Fruit fly (Drosophila melanogaster) whole organism, embryonic: ENCODE measurements around the gene CG5541.

Experiments used
- Atf3 ChIP-seq: fragments of 200-800 bp; sonication (Bioruptor generic); optimal IDR thresholded peaks from 3 replicates; lab custom pipeline; 2016; ENCODE audit warnings: missing biosample characterization, missing genetic modification characterization
- CG1024 ChIP-seq: fragments of 200-800 bp; sonication (Bioruptor generic); IDR thresholded peaks from 2 replicates; pipeline ENCODE4 v1.3.6; 2022; ENCODE audit warnings: missing biosample characterization, missing genetic modification characterization
- CG11696 ChIP-seq: fragments of 200-800 bp; sonication (Bioruptor generic); IDR thresholded peaks from 2 replicates; pipeline ENCODE4 v1.3.6; 2022; ENCODE audit warnings: missing biosample characterization, missing genetic modification characterization
- CG13424 ChIP-seq: fragments of 200-800 bp; sonication (Bioruptor generic); optimal IDR thresholded peaks from 2 replicates; lab custom pipeline; 2019; ENCODE audit warnings: missing biosample characterization, mild to moderate bottlenecking, missing genetic modification characterization, moderate library complexity
- CG15696 ChIP-seq: fragments of 200-800 bp; sonication (Bioruptor generic); optimal IDR thresholded peaks from 2 replicates; lab custom pipeline; 2019; ENCODE audit warnings: missing biosample characterization, mild to moderate bottlenecking, missing genetic modification characterization, moderate library complexity
- CG16779 ChIP-seq: fragments of 200-800 bp; sonication (Bioruptor generic); IDR thresholded peaks from 2 replicates; pipeline ENCODE4 v1.3.6; 2022; ENCODE audit warnings: missing biosample characterization, missing genetic modification characterization
- CG18262 ChIP-seq: fragments of 200-800 bp; optimal IDR thresholded peaks from 3 replicates; lab custom pipeline; 2019; ENCODE audit warnings: missing biosample characterization, mild to moderate bottlenecking, missing genetic modification characterization, moderate library complexity
- CG18619 ChIP-seq: fragments of 200-800 bp; sonication (Bioruptor generic); optimal IDR thresholded peaks from 3 replicates; lab custom pipeline; 2017; ENCODE audit warnings: missing biosample characterization, mild to moderate bottlenecking, missing genetic modification characterization
- CG2202 ChIP-seq: fragments of 200-800 bp; sonication (Bioruptor generic); optimal IDR thresholded peaks from 2 replicates; lab custom pipeline; 2018; ENCODE audit warnings: missing biosample characterization, mild to moderate bottlenecking, missing genetic modification characterization
- CG2678 ChIP-seq: fragments of 200-800 bp; sonication (Bioruptor generic); optimal IDR thresholded peaks from 3 replicates; lab custom pipeline; 2019; ENCODE audit warnings: missing biosample characterization, mild to moderate bottlenecking, missing genetic modification characterization, moderate library complexity
- CG2712 ChIP-seq: fragments of 200-800 bp; optimal IDR thresholded peaks from 3 replicates; lab custom pipeline; 2019; ENCODE audit warnings: missing biosample characterization, mild to moderate bottlenecking, missing genetic modification characterization, moderate library complexity
- CG4730 ChIP-seq: fragments of 200-800 bp; sonication (Bioruptor generic); IDR thresholded peaks from 2 replicates; pipeline ENCODE4 v1.3.6; 2022; ENCODE audit warnings: missing biosample characterization, missing genetic modification characterization
- CG7839 ChIP-seq: fragments of 200-800 bp; sonication (Bioruptor generic); optimal IDR thresholded peaks from 3 replicates; lab custom pipeline; 2018; ENCODE audit warnings: missing biosample characterization, mild to moderate bottlenecking, missing genetic modification characterization, moderate library complexity
- CG8089 ChIP-seq: fragments of 200-800 bp; sonication (Bioruptor generic); optimal IDR thresholded peaks from 3 replicates; lab custom pipeline; 2016; ENCODE audit warnings: missing biosample characterization, missing genetic modification characterization
- CG8281 ChIP-seq: fragments of 200-800 bp; sonication (Bioruptor generic); optimal IDR thresholded peaks from 2 replicates; lab custom pipeline; 2018; ENCODE audit warnings: missing biosample characterization, mild to moderate bottlenecking, missing genetic modification characterization, moderate library complexity
- CG9727 ChIP-seq: fragments of 200-800 bp; sonication (Bioruptor generic); optimal IDR thresholded peaks from 3 replicates; lab custom pipeline; 2017; ENCODE audit warnings: missing biosample characterization, mild to moderate bottlenecking, missing genetic modification characterization
- D ChIP-seq, 2 experiments: fragments of 200-800 bp in 1 of 2; fragments of >200 bp in 1 of 2; sonication (Bioruptor generic) in 1 of 2; optimal IDR thresholded peaks; 2 replicates in 1 of 2; 3 replicates in 1 of 2; lab custom pipeline; 2017; ENCODE audit warnings: mild to moderate bottlenecking in 1 of 2, missing biosample characterization in 1 of 2, missing genetic modification characterization in 1 of 2, missing genetic modification reagents in 1 of 2
- Dbx ChIP-seq: fragments of 200-800 bp; sonication (Bioruptor generic); IDR thresholded peaks from 3 replicates; pipeline ENCODE4 v1.3.6; 2022; ENCODE audit warnings: missing biosample characterization, missing genetic modification characterization
- Dp ChIP-seq: fragments of 200-800 bp; sonication (Bioruptor generic); optimal IDR thresholded peaks from 2 replicates; lab custom pipeline; 2018; ENCODE audit warnings: missing biosample characterization, mild to moderate bottlenecking, missing genetic modification characterization, moderate library complexity
- Eip74EF ChIP-seq, 2 experiments: fragments of 200-800 bp in 1 of 2; fragments of >200 bp in 1 of 2; sonication (Bioruptor generic) in 1 of 2; optimal IDR thresholded peaks; 2 replicates each; lab custom pipeline; 2017 to 2019; ENCODE audit warnings: missing biosample characterization in 2 of 2, missing genetic modification characterization in 2 of 2, mild to moderate bottlenecking in 1 of 2, moderate library complexity in 1 of 2
- Elba2 ChIP-seq: fragments of 200-800 bp; sonication (Bioruptor generic); optimal IDR thresholded peaks from 3 replicates; lab custom pipeline; 2016; ENCODE audit warnings: missing biosample characterization, missing genetic modification characterization
- Fer1 ChIP-seq: fragments of 200-800 bp; sonication (Bioruptor generic); optimal IDR thresholded peaks from 2 replicates; lab custom pipeline; 2017; ENCODE audit warnings: missing biosample characterization, mild to moderate bottlenecking, missing genetic modification characterization
- HLH54F ChIP-seq: fragments of 200-800 bp; sonication (Bioruptor generic); optimal IDR thresholded peaks from 3 replicates; lab custom pipeline; 2016; ENCODE audit warnings: missing biosample characterization, missing genetic modification characterization
- Lpt ChIP-seq: fragments of >200 bp; optimal IDR thresholded peaks from 2 replicates; lab custom pipeline; 2018; ENCODE audit warnings: missing biosample characterization, missing genetic modification characterization
- Nf-YC ChIP-seq: fragments of 200-800 bp; optimal IDR thresholded peaks from 3 replicates; lab custom pipeline; 2019; ENCODE audit warnings: missing biosample characterization, mild to moderate bottlenecking, missing genetic modification characterization, moderate library complexity
- PHDP ChIP-seq: fragments of 200-800 bp; sonication (Bioruptor generic); optimal IDR thresholded peaks from 3 replicates; lab custom pipeline; 2018; ENCODE audit warnings: missing biosample characterization, mild to moderate bottlenecking, missing genetic modification characterization, moderate library complexity
- Xrp1 ChIP-seq: fragments of 200-800 bp; sonication (Bioruptor generic); IDR thresholded peaks from 2 replicates; pipeline ENCODE4 v1.3.6; 2022; ENCODE audit warnings: missing biosample characterization, missing genetic modification characterization
- al ChIP-seq: fragments of 200-800 bp; sonication (Bioruptor generic); IDR thresholded peaks from 2 replicates; pipeline ENCODE4 v1.3.6; 2022; ENCODE audit warnings: missing biosample characterization, missing genetic modification characterization
- aop ChIP-seq: fragments of 200-800 bp; sonication (Bioruptor generic); IDR thresholded peaks from 2 replicates; pipeline ENCODE4 v1.3.6; 2022; ENCODE audit warnings: missing biosample characterization, missing genetic modification characterization
- cad ChIP-seq: fragments of >200 bp; optimal IDR thresholded peaks from 2 replicates; lab custom pipeline; 2017; ENCODE audit warnings: missing biosample characterization, missing genetic modification characterization
- cas ChIP-seq: fragments of 200-800 bp; sonication (Bioruptor generic); IDR thresholded peaks from 2 replicates; pipeline ENCODE4 v1.3.6; 2022; ENCODE audit warnings: missing biosample characterization, missing genetic modification characterization
- cato ChIP-seq: fragments of 200-800 bp; sonication (Bioruptor generic); optimal IDR thresholded peaks from 2 replicates; lab custom pipeline; 2016; ENCODE audit warnings: missing biosample characterization, missing genetic modification characterization, borderline replicate concordance
- caup ChIP-seq: fragments of 200-800 bp; sonication (Bioruptor generic); optimal IDR thresholded peaks from 3 replicates; lab custom pipeline; 2017; ENCODE audit warnings: missing biosample characterization, mild to moderate bottlenecking, missing genetic modification characterization, moderate library complexity; ENCODE audit not compliant: severe bottlenecking
- chinmo ChIP-seq: fragments of 200-800 bp; sonication (Bioruptor generic); IDR thresholded peaks from 4 replicates; pipeline ENCODE4 v1.3.6; 2022; ENCODE audit warnings: missing biosample characterization, missing genetic modification characterization; ENCODE audit not compliant: partially characterized antibody
- chn ChIP-seq: fragments of 200-800 bp; sonication (Bioruptor generic); optimal IDR thresholded peaks from 2 replicates; lab custom pipeline; 2016; ENCODE audit warnings: missing biosample characterization, missing genetic modification characterization
- dpn ChIP-seq, 2 experiments: fragments of 200-800 bp; sonication (Bioruptor generic); optimal IDR thresholded peaks; 3 replicates each; lab custom pipeline; 2016; ENCODE audit warnings: missing biosample characterization in 2 of 2, missing genetic modification characterization in 2 of 2
- eyg ChIP-seq: fragments of 200-800 bp; sonication (Bioruptor generic); optimal IDR thresholded peaks from 3 replicates; lab custom pipeline; 2016; ENCODE audit warnings: missing biosample characterization, missing genetic modification characterization
- fd102C ChIP-seq: fragments of 200-800 bp; sonication (Bioruptor generic); optimal IDR thresholded peaks from 2 replicates; lab custom pipeline; 2018; ENCODE audit warnings: missing biosample characterization, mild to moderate bottlenecking, missing genetic modification characterization, moderate library complexity
- gcm2 ChIP-seq: fragments of 200-800 bp; sonication (Bioruptor generic); optimal IDR thresholded peaks from 2 replicates; lab custom pipeline; 2016; ENCODE audit warnings: missing biosample characterization, missing genetic modification characterization
- hth ChIP-seq: fragments of >200 bp; optimal IDR thresholded peaks from 2 replicates; lab custom pipeline; 2017; ENCODE audit warnings: inconsistent platforms
- kah ChIP-seq: fragments of 200-800 bp; sonication (Bioruptor generic); optimal IDR thresholded peaks from 2 replicates; lab custom pipeline; 2018; ENCODE audit warnings: missing biosample characterization, mild to moderate bottlenecking, missing genetic modification characterization
- lab ChIP-seq: fragments of 200-800 bp; sonication (Bioruptor generic); optimal IDR thresholded peaks from 3 replicates; lab custom pipeline; 2017; ENCODE audit warnings: missing biosample characterization, missing genetic modification characterization, mild to moderate bottlenecking, moderate library complexity, missing genetic modification reagents
- pb ChIP-seq: fragments of 200-800 bp; sonication (Bioruptor generic); optimal IDR thresholded peaks from 3 replicates; lab custom pipeline; 2016; ENCODE audit warnings: missing biosample characterization, missing genetic modification characterization
- sc ChIP-seq, 3 experiments: fragments of >200 bp in 2 of 3; fragments of 200-800 bp in 1 of 3; sonication (Bioruptor generic) in 1 of 3; optimal IDR thresholded peaks; 2 replicates in 2 of 3; 3 replicates in 1 of 3; lab custom pipeline; 2017; ENCODE audit warnings: mild to moderate bottlenecking in 1 of 3, missing biosample characterization in 1 of 3, missing genetic modification characterization in 1 of 3, missing genetic modification reagents in 1 of 3
- so ChIP-seq: fragments of 200-800 bp; sonication (Bioruptor generic); IDR thresholded peaks from 3 replicates; pipeline ENCODE4 v1.3.6; 2022; ENCODE audit warnings: missing biosample characterization, missing genetic modification characterization
- ssp ChIP-seq: fragments of 200-800 bp; sonication (Bioruptor generic); IDR thresholded peaks from 2 replicates; pipeline ENCODE4 v1.3.6; 2022; ENCODE audit warnings: missing biosample characterization, missing genetic modification characterization
- tgo ChIP-seq: fragments of 200-800 bp; sonication (Bioruptor generic); IDR thresholded peaks from 3 replicates; pipeline ENCODE4 v1.3.6; 2022; ENCODE audit warnings: missing biosample characterization, missing genetic modification characterization
- trh ChIP-seq: fragments of 200-800 bp; sonication (Bioruptor generic); optimal IDR thresholded peaks from 2 replicates; lab custom pipeline; 2016; ENCODE audit warnings: missing biosample characterization, missing genetic modification characterization

CG5541 gene

DNA sequence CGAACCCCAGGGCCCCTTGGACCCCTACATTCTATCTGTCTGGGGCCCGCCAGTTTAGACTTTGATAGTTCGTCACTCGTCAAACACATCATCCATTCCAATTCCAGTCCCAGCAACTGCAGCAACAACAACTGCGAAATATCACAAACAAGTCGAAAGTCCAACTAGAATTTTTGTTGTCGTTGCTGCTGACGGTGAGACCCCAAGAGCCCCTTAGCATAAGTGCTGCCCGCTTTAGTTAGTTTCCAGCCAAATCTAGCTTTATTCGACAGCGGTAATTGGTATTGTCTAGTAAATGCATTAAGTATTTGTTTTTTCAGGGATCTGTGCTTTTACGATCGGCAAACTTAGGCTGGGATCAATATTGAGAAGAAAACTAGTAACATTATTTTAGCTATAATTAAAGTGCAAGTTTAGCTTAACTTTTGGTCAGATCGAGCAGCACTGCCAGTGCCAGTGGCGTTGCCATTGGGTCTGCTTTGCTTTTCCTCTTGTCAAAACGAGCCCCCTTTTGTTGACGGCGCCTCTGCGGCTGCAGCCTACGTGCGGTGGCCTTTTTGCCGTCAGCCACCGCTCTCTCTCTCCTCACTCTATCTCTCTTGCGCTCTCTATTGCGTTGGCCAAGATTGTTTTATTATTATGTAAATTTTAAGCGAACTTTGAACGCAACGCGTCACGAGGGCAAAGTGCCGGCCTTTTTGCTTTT is 30.9 kb downstream of the CG5541 start (continued):
- TF ChIP-seq CG15696 (peak; percentile 53), chinmo (GFP tag; lab: Robert Waterston, UW) (peak; percentile 73; the same call in 2 of the 4 replicates), CG2678 (tag; lab: Kevin White, UChicago) (peak; percentile 92), CG7839 (tag; lab: Kevin White, UChicago) (peak; percentile 88), Fer1 (peak; percentile 94), trh (peak; percentile 64), kah (GFP tag; lab: Kevin White, UChicago) (peak; percentile 77), fd102C (GFP tag; lab: Kevin White, UChicago) (no peak), CG9727 (peak; percentile 87), so (GFP tag; lab: Robert Waterston, UW) (peak; percentile 82; the same call in 2 of the 3 replicates), pb (GFP tag; lab: Kevin White, UChicago) (peak; percentile 86), caup (GFP tag; lab: Kevin White, UChicago) (peak; percentile 81), CG11696 (GFP tag; lab: Robert Waterston, UW) (peak; percentile 66), CG13424 (tag; lab: Kevin White, UChicago) (peak; percentile 88), CG1024 (GFP tag; lab: Robert Waterston, UW) (peak; percentile 83), chn (GFP tag; lab: Kevin White, UChicago) (peak; percentile 93), HLH54F (GFP tag; lab: Kevin White, UChicago) (peak; percentile 92), Xrp1 (peak; percentile 88), Dp (GFP tag; lab: Kevin White, UChicago) (no peak), hth (no peak), CG16779 (peak; percentile 92), eyg (peak; percentile 86), ssp (peak; percentile 77), CG18262 (tag; lab: Kevin White, UChicago) (peak; percentile 77), cato (GFP tag; lab: Kevin White, UChicago) (peak; percentile 76), lab (peak; percentile 94), D (optimal IDR thresholded peaks at IDR 0.05; lab: Kevin White, UChicago) (no peak), D (GFP tag; optimal IDR thresholded peaks at IDR 0.05; lab: Kevin White, UChicago) (peak; percentile 69), dpn (GFP tag; optimal IDR thresholded peaks at IDR 0.05; lab: Kevin White, UChicago) (peak; percentile 93 to 94), PHDP (tag; lab: Kevin White, UChicago) (peak; percentile 85), cad (no peak), tgo (GFP tag; lab: Robert Waterston, UW) (peak; percentile 89), sc (optimal IDR thresholded peaks at IDR 0.05; lab: Kevin White, UChicago) (no peak), sc (GFP tag; optimal IDR thresholded peaks at IDR 0.05; lab: Kevin White, UChicago) (peak; percentile 48), CG2202 (tag; lab: Kevin White, UChicago) (peak; percentile 64), cas (GFP tag; lab: Robert Waterston, UW) (peak; percentile 72), CG2712 (tag; lab: Kevin White, UChicago) (peak; percentile 84), Atf3 (GFP tag; lab: Kevin White, UChicago) (peak; percentile 88), gcm2 (GFP tag; lab: Kevin White, UChicago) (peak; percentile 82), Elba2 (GFP tag; lab: Kevin White, UChicago) (no peak), CG8281 (tag; lab: Kevin White, UChicago) (peak; percentile 57), CG4730 (GFP tag; lab: Robert Waterston, UW) (peak; percentile 78), Dbx (peak; percentile 91), Eip74EF (GFP tag; optimal IDR thresholded peaks at IDR 0.05; lab: Kevin White, UChicago) (peak in 1 of 2 experiments; percentile 80), CG8089 (peak; percentile 81), al (GFP tag; lab: Robert Waterston, UW) (peak; percentile 85), aop (peak; percentile 86), Nf-YC (tag; lab: Kevin White, UChicago) (peak; percentile 82), CG18619 (GFP tag; lab: Kevin White, UChicago) (peak; percentile 86), Lpt (GFP tag; lab: Kevin White, UChicago) (no peak)
